Worm (Caenorhabditis elegans) whole organism, L3 larva: ENCODE results near the gene mlcd-1.

Experiments
- ama-1 ChIP-seq: fragments of 150-350 bp; optimal IDR thresholded peaks from 2 replicates; lab custom pipeline; 2018
- ceh-82 ChIP-seq: fragments of 150-350 bp; optimal IDR thresholded peaks from 2 replicates; lab custom pipeline; 2014; ENCODE audit warnings: missing biosample characterization, missing genetic modification characterization
- fos-1 ChIP-seq: fragments of 150-350 bp; optimal IDR thresholded peaks from 2 replicates; lab custom pipeline; 2014; ENCODE audit warnings: missing biosample characterization, missing genetic modification characterization
- nfya-1 ChIP-seq: sonication (generic microtip); optimal IDR thresholded peaks from 2 replicates; lab custom pipeline; 2017; ENCODE audit warnings: missing genetic modification characterization, mild to moderate bottlenecking, missing compliant biosample characterization, antibody characterized with exemption, moderate library complexity; ENCODE audit not compliant: insufficient read depth
- snpc-4 ChIP-seq: fragments of 150-350 bp; optimal IDR thresholded peaks from 2 replicates; lab custom pipeline; 2014; ENCODE audit warnings: missing biosample characterization, missing genetic modification characterization
- tbx-2 ChIP-seq: sonication (generic microtip); optimal IDR thresholded peaks from 2 replicates; lab custom pipeline; 2016; ENCODE audit warnings: mild to moderate bottlenecking, missing genetic modification characterization, missing compliant biosample characterization
- unc-62 ChIP-seq: fragments of 150-350 bp; sonication (generic microtip); optimal IDR thresholded peaks from 4 replicates; lab custom pipeline; 2014; ENCODE audit warnings: missing biosample characterization, missing genetic modification reagents, missing genetic modification characterization

DNA sequence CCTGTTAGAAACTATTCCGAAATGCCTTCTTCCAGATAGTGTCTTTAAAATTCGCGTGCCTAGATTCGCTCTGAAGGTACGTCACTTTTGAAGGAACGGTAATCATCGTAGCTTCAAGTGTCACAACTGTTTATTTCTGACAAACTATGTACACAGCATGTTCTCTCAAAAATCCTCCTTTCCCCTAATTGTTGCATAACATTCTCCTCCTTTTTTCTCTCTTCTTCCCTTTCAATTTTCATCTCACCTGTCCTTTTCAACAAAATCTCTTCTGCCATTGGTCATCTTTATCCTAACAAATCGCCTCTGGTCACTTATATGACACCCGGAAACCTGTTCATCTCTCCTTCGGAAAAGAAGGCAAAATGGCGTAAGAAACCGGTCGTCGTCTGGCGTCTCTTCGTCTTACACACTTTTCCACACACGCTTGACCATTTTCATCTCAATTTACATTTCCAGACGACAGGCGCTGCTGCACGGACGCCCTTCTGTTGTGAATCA, 48.2 kb upstream of the mlcd-1 start, which contains the start of gene lips-3:
- TF ChIP-seq ceh-82 (tag; lab: Kevin White, UChicago) (no peak), snpc-4 (no peak), fos-1 (tag; lab: Kevin White, UChicago) (no peak), nfya-1 (tag; lab: Kevin White, UChicago) (no peak), tbx-2 (tag; lab: Kevin White, UChicago) (no peak), unc-62 (no peak), ama-1 (lab: Kevin White, UChicago) (no peak)
